Fruit fly (Drosophila melanogaster) whole organism, embryonic: ENCODE data around the gene Doc1.

Experiments used
- B-H1 ChIP-seq: fragments of 200-800 bp; sonication (Bioruptor generic); IDR thresholded peaks from 3 replicates; pipeline ENCODE4 v1.3.6; 2022; ENCODE audit warnings: missing biosample characterization, missing genetic modification characterization
- B-H2 ChIP-seq: fragments of 200-800 bp; sonication (Bioruptor generic); optimal IDR thresholded peaks from 2 replicates; lab custom pipeline; 2018; ENCODE audit warnings: missing biosample characterization, mild to moderate bottlenecking, missing genetic modification characterization
- CG10366 ChIP-seq: fragments of 200-800 bp; sonication (Bioruptor generic); IDR thresholded peaks from 2 replicates; pipeline ENCODE4 v1.3.6; 2022; ENCODE audit warnings: missing biosample characterization, missing genetic modification characterization
- CG11093 ChIP-seq: fragments of 200-800 bp; sonication (Bioruptor generic); IDR thresholded peaks from 3 replicates; pipeline ENCODE4 v1.3.6; 2022; ENCODE audit warnings: missing biosample characterization, missing genetic modification characterization
- CG11723 ChIP-seq: fragments of 200-800 bp; sonication (Bioruptor generic); optimal IDR thresholded peaks from 2 replicates; lab custom pipeline; 2017; ENCODE audit warnings: missing biosample characterization, mild to moderate bottlenecking, missing genetic modification characterization
- CG12219 ChIP-seq: fragments of 200-800 bp; sonication (Bioruptor generic); optimal IDR thresholded peaks from 3 replicates; lab custom pipeline; 2018; ENCODE audit warnings: missing biosample characterization, mild to moderate bottlenecking, missing genetic modification characterization
- CG13424 ChIP-seq: fragments of 200-800 bp; sonication (Bioruptor generic); optimal IDR thresholded peaks from 2 replicates; lab custom pipeline; 2019; ENCODE audit warnings: missing biosample characterization, mild to moderate bottlenecking, missing genetic modification characterization, moderate library complexity
- CG14014 ChIP-seq: fragments of 200-800 bp; sonication (Bioruptor generic); IDR thresholded peaks from 2 replicates; pipeline ENCODE4 v1.3.6; 2022; ENCODE audit warnings: missing biosample characterization, missing genetic modification characterization
- CG14667 ChIP-seq: fragments of 200-800 bp; sonication (Bioruptor generic); IDR thresholded peaks from 2 replicates; pipeline ENCODE4 v1.3.6; 2022; ENCODE audit warnings: missing biosample characterization, missing genetic modification characterization
- CG16815 ChIP-seq: fragments of 200-800 bp; sonication (Bioruptor generic); optimal IDR thresholded peaks from 3 replicates; lab custom pipeline; 2017; ENCODE audit warnings: missing biosample characterization, mild to moderate bottlenecking, missing genetic modification characterization
- CG17359 ChIP-seq: fragments of 200-800 bp; sonication (Bioruptor generic); optimal IDR thresholded peaks from 3 replicates; lab custom pipeline; 2018; ENCODE audit warnings: missing biosample characterization, mild to moderate bottlenecking, missing genetic modification characterization, moderate library complexity
- CG2120 ChIP-seq: fragments of 200-800 bp; sonication (Bioruptor generic); optimal IDR thresholded peaks from 3 replicates; lab custom pipeline; 2016; ENCODE audit warnings: missing biosample characterization, missing genetic modification characterization
- CG31224 ChIP-seq: fragments of 200-800 bp; sonication (Bioruptor generic); IDR thresholded peaks from 2 replicates; pipeline ENCODE4 v1.3.6; 2022; ENCODE audit warnings: missing biosample characterization, missing genetic modification characterization
- CG4404 ChIP-seq: fragments of 200-800 bp; sonication (Bioruptor generic); IDR thresholded peaks from 2 replicates; pipeline ENCODE4 v1.3.6; 2022; ENCODE audit warnings: missing biosample characterization, missing genetic modification characterization
- CG6654 ChIP-seq: fragments of 200-800 bp; sonication (Bioruptor generic); optimal IDR thresholded peaks from 2 replicates; lab custom pipeline; 2017; ENCODE audit warnings: missing biosample characterization, mild to moderate bottlenecking, missing genetic modification characterization
- CG8290 ChIP-seq, 3 experiments: fragments of 200-800 bp; sonication (Bioruptor generic); optimal IDR thresholded peaks; 2 replicates each; lab custom pipeline; 2016 to 2019; ENCODE audit warnings: missing biosample characterization in 3 of 3, missing genetic modification characterization in 3 of 3, mild to moderate bottlenecking in 2 of 3, moderate library complexity in 1 of 3
- CG9215 ChIP-seq: fragments of 200-800 bp; sonication (Bioruptor generic); IDR thresholded peaks from 2 replicates; pipeline ENCODE4 v1.3.6; 2022; ENCODE audit warnings: missing biosample characterization, missing genetic modification characterization
- D19A ChIP-seq: fragments of 200-800 bp; optimal IDR thresholded peaks from 3 replicates; lab custom pipeline; 2019; ENCODE audit warnings: missing biosample characterization, mild to moderate bottlenecking, missing genetic modification characterization, moderate library complexity
- Dek ChIP-seq: fragments of 200-800 bp; sonication (Bioruptor generic); optimal IDR thresholded peaks from 3 replicates; lab custom pipeline; 2019; ENCODE audit warnings: missing biosample characterization, mild to moderate bottlenecking, missing genetic modification characterization, moderate library complexity
- Dll ChIP-seq: fragments of 200-800 bp; sonication (Bioruptor generic); IDR thresholded peaks from 4 replicates; pipeline ENCODE4 v1.3.6; 2022; ENCODE audit warnings: missing biosample characterization, missing genetic modification characterization; ENCODE audit not compliant: partially characterized antibody
- Doc2 ChIP-seq: fragments of 200-800 bp; sonication (Bioruptor generic); IDR thresholded peaks from 2 replicates; pipeline ENCODE4 v1.3.6; 2022; ENCODE audit warnings: missing biosample characterization, missing genetic modification characterization
- Drgx ChIP-seq: fragments of 200-800 bp; sonication (Bioruptor generic); IDR thresholded peaks from 2 replicates; pipeline ENCODE4 v1.3.6; 2022; ENCODE audit warnings: missing biosample characterization, missing genetic modification characterization
- GATAe ChIP-seq: fragments of 200-800 bp; sonication (Bioruptor generic); conservative IDR thresholded peaks from 2 replicates; pipeline ENCODE4 v1.3.6; 2022; ENCODE audit warnings: missing biosample characterization, missing genetic modification characterization
- Hr3 ChIP-seq: fragments of 200-800 bp; sonication (Bioruptor generic); optimal IDR thresholded peaks from 3 replicates; lab custom pipeline; 2016; ENCODE audit warnings: missing biosample characterization, missing genetic modification characterization
- MBD-R2 ChIP-seq: fragments of 200-800 bp; sonication (Bioruptor generic); IDR thresholded peaks from 2 replicates; pipeline ENCODE4 v1.3.6; 2022; ENCODE audit warnings: missing biosample characterization, missing genetic modification characterization
- MESR4 ChIP-seq: fragments of 200-800 bp; sonication (Bioruptor generic); optimal IDR thresholded peaks from 2 replicates; lab custom pipeline; 2018; ENCODE audit warnings: missing biosample characterization, mild to moderate bottlenecking, missing genetic modification characterization, moderate library complexity
- Mrtf ChIP-seq: fragments of 200-800 bp; sonication (Bioruptor generic); IDR thresholded peaks from 3 replicates; pipeline ENCODE4 v1.3.6; 2022; ENCODE audit warnings: missing biosample characterization, missing genetic modification characterization
- NfI ChIP-seq: fragments of 200-800 bp; sonication (Bioruptor generic); optimal IDR thresholded peaks from 3 replicates; lab custom pipeline; 2018; ENCODE audit warnings: missing biosample characterization, mild to moderate bottlenecking, missing genetic modification characterization, moderate library complexity
- Sox100B ChIP-seq: fragments of 200-800 bp; sonication (Bioruptor generic); optimal IDR thresholded peaks from 3 replicates; lab custom pipeline; 2018; ENCODE audit warnings: missing biosample characterization, mild to moderate bottlenecking, missing genetic modification characterization
- az2 ChIP-seq: fragments of 200-800 bp; sonication (Bioruptor generic); optimal IDR thresholded peaks from 3 replicates; lab custom pipeline; 2016; ENCODE audit warnings: missing biosample characterization, missing genetic modification characterization
- dmrt99B ChIP-seq: fragments of 200-800 bp; sonication (Bioruptor generic); optimal IDR thresholded peaks from 2 replicates; lab custom pipeline; 2018; ENCODE audit warnings: missing biosample characterization, mild to moderate bottlenecking, missing genetic modification characterization, moderate library complexity
- en ChIP-seq: fragments of 200-800 bp; sonication (Bioruptor generic); optimal IDR thresholded peaks from 2 replicates; lab custom pipeline; 2016; ENCODE audit warnings: missing biosample characterization, missing genetic modification characterization
- eve ChIP-seq, 2 experiments: fragments of >200 bp; optimal IDR thresholded peaks; 2 replicates each; lab custom pipeline; 2017; ENCODE audit warnings: missing biosample characterization in 2 of 2, missing genetic modification characterization in 2 of 2
- ewg ChIP-seq: fragments of 200-800 bp; sonication (Bioruptor generic); optimal IDR thresholded peaks from 3 replicates; lab custom pipeline; 2017; ENCODE audit warnings: mild to moderate bottlenecking, missing biosample characterization, missing genetic modification reagents, missing genetic modification characterization
- fd3F ChIP-seq: fragments of 200-800 bp; sonication (Bioruptor generic); optimal IDR thresholded peaks from 2 replicates; lab custom pipeline; 2018; ENCODE audit warnings: missing biosample characterization, mild to moderate bottlenecking, missing genetic modification characterization, moderate library complexity
- gem ChIP-seq: fragments of 200-800 bp; sonication (Bioruptor generic); optimal IDR thresholded peaks from 2 replicates; lab custom pipeline; 2019; ENCODE audit warnings: missing biosample characterization, mild to moderate bottlenecking, missing genetic modification characterization, moderate library complexity
- hbn ChIP-seq: fragments of 200-800 bp; sonication (Bioruptor generic); IDR thresholded peaks from 2 replicates; pipeline ENCODE4 v1.3.6; 2022; ENCODE audit warnings: missing biosample characterization, missing genetic modification characterization; ENCODE audit not compliant: partially characterized antibody
- jigr1 ChIP-seq: fragments of 200-800 bp; sonication (Bioruptor generic); IDR thresholded peaks from 3 replicates; pipeline ENCODE4 v1.3.6; 2022; ENCODE audit warnings: missing biosample characterization, missing genetic modification characterization
- otp ChIP-seq: fragments of 200-800 bp; sonication (Bioruptor generic); IDR thresholded peaks from 3 replicates; pipeline ENCODE4, ENCODE4 v1.3.6; 2022; ENCODE audit warnings: missing biosample characterization, missing genetic modification characterization
- pho ChIP-seq: fragments of 200-800 bp; sonication (Bioruptor generic); optimal IDR thresholded peaks from 2 replicates; lab custom pipeline; 2016; ENCODE audit warnings: missing biosample characterization, missing genetic modification characterization
- row ChIP-seq: fragments of 200-800 bp; sonication (Bioruptor generic); IDR thresholded peaks from 3 replicates; pipeline ENCODE4 v1.3.6; 2022; ENCODE audit warnings: missing biosample characterization, missing genetic modification characterization
- slbo ChIP-seq: fragments of 200-800 bp; sonication (Bioruptor generic); IDR thresholded peaks from 2 replicates; pipeline ENCODE4 v1.3.6; 2022; ENCODE audit warnings: missing biosample characterization, missing genetic modification characterization
- so ChIP-seq: fragments of 200-800 bp; sonication (Bioruptor generic); IDR thresholded peaks from 3 replicates; pipeline ENCODE4 v1.3.6; 2022; ENCODE audit warnings: missing biosample characterization, missing genetic modification characterization
- sr ChIP-seq: fragments of 200-800 bp; sonication (Bioruptor generic); IDR thresholded peaks from 3 replicates; pipeline ENCODE4 v1.3.6; 2022; ENCODE audit warnings: missing biosample characterization, missing genetic modification characterization
- unpg ChIP-seq: fragments of 200-800 bp; sonication (Bioruptor generic); optimal IDR thresholded peaks from 3 replicates; lab custom pipeline; 2018; ENCODE audit warnings: missing biosample characterization, mild to moderate bottlenecking, missing genetic modification characterization, moderate library complexity
- zfh1 ChIP-seq: fragments of 200-800 bp; sonication (Bioruptor generic); IDR thresholded peaks from 3 replicates; pipeline ENCODE4 v1.3.6; 2022; ENCODE audit warnings: missing biosample characterization, missing genetic modification characterization

The Doc1 gene

dm6 chr3L:9064976-9065761, 24.0 kb downstream of the Doc1 start (continued):
- no peak for TF ChIP-seq CG6654 (GFP tag; lab: Kevin White, UChicago)
- TF ChIP-seq CG2120 (GFP tag; lab: Kevin White, UChicago): peak; percentile 54

DNA sequence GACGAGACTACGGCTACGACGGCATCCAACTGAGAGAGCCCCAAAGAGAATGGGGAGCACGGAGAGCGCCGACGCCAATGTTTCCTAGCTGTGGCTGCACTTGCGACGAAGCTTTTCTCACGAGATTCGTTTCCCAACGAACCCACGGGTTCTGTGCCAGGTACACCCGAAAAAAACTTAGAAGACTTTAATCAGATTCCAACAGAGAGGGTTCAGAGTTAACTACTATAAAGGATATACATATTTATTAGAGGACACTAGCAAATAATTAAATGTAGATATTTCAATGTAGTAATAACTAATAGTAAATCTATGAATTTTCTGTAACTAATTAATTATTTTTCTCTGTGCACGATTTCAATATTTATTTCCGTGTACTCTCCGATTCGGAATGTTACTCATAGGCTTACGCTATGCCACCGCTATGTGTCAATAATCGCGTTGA, 24.8 kb downstream of the Doc1 start, which contains the start of gene Argk1:
Gene Argk1, minus strand, starts transcription at position 31 of the 445 bp plus-strand sequence.
- TF ChIP-seq CG17359 (tag; lab: Kevin White, UChicago): no peak
- TF ChIP-seq row: peak; percentile 79
- TF ChIP-seq Drgx (GFP tag; lab: Robert Waterston, UW): peak; percentile 87
- peak; percentile 43 for TF ChIP-seq unpg (GFP tag; lab: Kevin White, UChicago)
- TF ChIP-seq ewg (GFP tag; lab: Kevin White, UChicago): peak; percentile 54
- TF ChIP-seq CG8290 (GFP tag; optimal IDR thresholded peaks at IDR 0.05; lab: Kevin White, UChicago): no peak
- TF ChIP-seq CG8290 (tag; optimal IDR thresholded peaks at IDR 0.05; lab: Kevin White, UChicago): peak in 1 of 2 experiments; percentile 49
- no peak for TF ChIP-seq Sox100B
- 0 out of 3 replicates have a peak, but pooled peaks have one; percentile 7 for TF ChIP-seq CG11093
- 0 out of 2 replicates have a peak, but pooled peaks have one; percentile 19 for TF ChIP-seq CG4404
- peak; percentile 1 for TF ChIP-seq pho
- no peak for TF ChIP-seq sr
- TF ChIP-seq Hr3: peak; percentile 66
- no peak for TF ChIP-seq CG11723
- no peak for TF ChIP-seq jigr1 (GFP tag; lab: Robert Waterston, UW)
- no peak for TF ChIP-seq MESR4 (GFP tag; lab: Kevin White, UChicago)
- no peak for TF ChIP-seq en (GFP tag; lab: Kevin White, UChicago)
- TF ChIP-seq CG9215 (GFP tag; lab: Robert Waterston, UW): peak; percentile 68
- TF ChIP-seq GATAe (GFP tag; lab: Robert Waterston, UW): peak; percentile 39; the same call in 1 of the 2 replicates
- peak; percentile 55 for TF ChIP-seq Dek
- TF ChIP-seq az2 (GFP tag; lab: Kevin White, UChicago): peak; percentile 27
- 0 out of 2 replicates have a peak, but pooled peaks have one; percentile 31 for TF ChIP-seq CG31224
- TF ChIP-seq CG12219 (GFP tag; lab: Kevin White, UChicago): peak; percentile 19
- peak; percentile 39; the same call in 1 of the 3 replicates for TF ChIP-seq B-H1
- no peak for TF ChIP-seq hbn (GFP tag; lab: Robert Waterston, UW)
- peak; percentile 77 for TF ChIP-seq gem (tag; lab: Kevin White, UChicago)
- TF ChIP-seq otp (GFP tag; lab: Robert Waterston, UW): 0 out of 3 replicates have a peak, but pooled peaks have one; percentile 22
- TF ChIP-seq CG14667 (GFP tag; lab: Robert Waterston, UW): peak; percentile 26; the same call in 1 of the 2 replicates
- peak; percentile 13; the same call in 1 of the 2 replicates for TF ChIP-seq MBD-R2 (GFP tag; lab: Robert Waterston, UW)
- peak; percentile 70 for TF ChIP-seq CG13424 (tag; lab: Kevin White, UChicago)
- peak; percentile 43 for TF ChIP-seq NfI (GFP tag; lab: Kevin White, UChicago)
- TF ChIP-seq CG14014 (GFP tag; lab: Robert Waterston, UW): peak; percentile 78
- TF ChIP-seq B-H2 (GFP tag; lab: Kevin White, UChicago): peak; percentile 30
- TF ChIP-seq fd3F (GFP tag; lab: Kevin White, UChicago): peak; percentile 36
- peak; percentile 46; the same call in 1 of the 3 replicates for TF ChIP-seq zfh1 (GFP tag; lab: Robert Waterston, UW)
- TF ChIP-seq Mrtf (GFP tag; lab: Robert Waterston, UW): peak; percentile 13; the same call in 1 of the 3 replicates
- TF ChIP-seq Doc2 (GFP tag; lab: Robert Waterston, UW): no peak
- TF ChIP-seq Dll (GFP tag; lab: Robert Waterston, UW): no peak
- TF ChIP-seq CG16815: peak; percentile 11
- TF ChIP-seq CG10366: peak; percentile 14; the same call in 1 of the 2 replicates
- peak; percentile 70 for TF ChIP-seq dmrt99B (tag; lab: Kevin White, UChicago)
- TF ChIP-seq slbo: peak; percentile 86
- peak in 1 of 2 experiments; percentile 61 for TF ChIP-seq eve (GFP tag; optimal IDR thresholded peaks at IDR 0.05; lab: Kevin White, UChicago)
- peak; percentile 51; the same call in 1 of the 3 replicates for TF ChIP-seq so (GFP tag; lab: Robert Waterston, UW)
- no peak for TF ChIP-seq D19A (tag; lab: Kevin White, UChicago)
